Worm (Caenorhabditis elegans) whole organism, L4/young adult: ENCODE results near the gene ztf-31.

Source experiments
- W03F9.2 ChIP-seq: fragments of 150-350 bp; optimal IDR thresholded peaks from 2 replicates; lab custom pipeline; 2014; ENCODE audit warnings: missing biosample characterization, missing genetic modification characterization
- him-1 ChIP-seq: sonication (generic microtip); optimal IDR thresholded peaks from 2 replicates; lab custom pipeline; 2016; ENCODE audit warnings: missing genotype, missing genetic modification reagents, missing genetic modification characterization, missing compliant biosample characterization

- TF ChIP-seq W03F9.2 (tag; lab: Kevin White, UChicago) (no peak), him-1 (tag; lab: Kevin White, UChicago) (no peak)
These were observed 25.6 kb upstream of the ztf-31 start for ce11 chrIII:7215532-7215931.
